Worm (Caenorhabditis elegans): ENCODE measurements around the gene flh-1.

DNA sequence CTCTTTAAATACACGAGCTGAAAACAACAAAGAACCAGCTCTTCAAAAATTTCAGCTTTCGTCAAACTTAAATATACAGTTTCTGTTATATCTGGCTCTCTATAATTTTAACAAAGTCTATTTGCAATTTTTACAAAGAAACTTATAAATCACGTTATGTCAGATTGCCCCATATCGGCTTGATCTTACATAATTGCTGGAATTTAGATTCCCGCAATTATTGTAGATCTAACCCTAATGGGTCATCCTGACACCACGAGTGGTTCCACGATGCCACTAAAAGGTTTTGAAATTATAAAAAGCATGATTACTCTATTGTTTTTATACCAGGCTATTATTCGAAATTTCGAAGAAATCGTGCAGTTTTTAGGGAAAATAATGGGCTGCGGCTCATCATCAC is 13.0 kb downstream of the flh-1 start, which contains the start of gene Y11D7A.8:
- TF ChIP-seq eyg-1 (tag; optimal IDR thresholded peaks at IDR 0.05) = no peak
- no peak for TF ChIP-seq tbx-2 (tag; optimal IDR thresholded peaks at IDR 0.05)
- no peak for TF ChIP-seq unc-55 (GFP tag; optimal IDR thresholded peaks at IDR 0.05)
